Worm (Caenorhabditis elegans) whole organism, L3 larva: ENCODE data around the gene R06F6.12.
A peak's percentile ranks its signal among the peaks of the same experiment; 100 is the strongest.

Experiments used
- R02D3.7 ChIP-seq: fragments of 150-350 bp; optimal IDR thresholded peaks from 2 replicates; lab custom pipeline; 2014; ENCODE audit warnings: missing biosample characterization, missing genetic modification characterization
- ceh-82 ChIP-seq: fragments of 150-350 bp; optimal IDR thresholded peaks from 2 replicates; lab custom pipeline; 2014; ENCODE audit warnings: missing biosample characterization, missing genetic modification characterization
- egl-5 ChIP-seq: fragments of 150-350 bp; optimal IDR thresholded peaks from 2 replicates; lab custom pipeline; 2017; ENCODE audit warnings: missing biosample characterization, missing genetic modification reagents, missing genetic modification characterization, inconsistent platforms
- elt-1 ChIP-seq: fragments of 150-350 bp; optimal IDR thresholded peaks from 2 replicates; lab custom pipeline; 2014; ENCODE audit warnings: missing biosample characterization, missing genetic modification characterization
- elt-2 ChIP-seq: sonication (generic microtip); optimal IDR thresholded peaks from 2 replicates; lab custom pipeline; 2016; ENCODE audit warnings: missing genetic modification reagents, mild to moderate bottlenecking, missing genetic modification characterization, missing compliant biosample characterization
- fkh-10 ChIP-seq: sonication (generic microtip); optimal IDR thresholded peaks from 2 replicates; lab custom pipeline; 2017; ENCODE audit warnings: missing biosample characterization, missing genetic modification reagents, missing genetic modification characterization
- fkh-2 ChIP-seq: fragments of 150-350 bp; optimal IDR thresholded peaks from 2 replicates; lab custom pipeline; 2014; ENCODE audit warnings: missing biosample characterization, missing genetic modification reagents, missing genetic modification characterization
- fos-1 ChIP-seq: fragments of 150-350 bp; optimal IDR thresholded peaks from 2 replicates; lab custom pipeline; 2014; ENCODE audit warnings: missing biosample characterization, missing genetic modification characterization
- hmg-11 ChIP-seq: sonication (generic microtip); optimal IDR thresholded peaks from 2 replicates; lab custom pipeline; 2016; ENCODE audit warnings: missing genetic modification characterization, missing compliant biosample characterization
- lin-15B ChIP-seq: fragments of 150-350 bp; optimal IDR thresholded peaks from 2 replicates; lab custom pipeline; 2014; ENCODE audit warnings: missing biosample characterization, missing genetic modification characterization
- lin-39 ChIP-seq: fragments of 150-350 bp; optimal IDR thresholded peaks from 2 replicates; lab custom pipeline; 2018; ENCODE audit warnings: missing biosample characterization, missing genetic modification reagents, missing genetic modification characterization
- nfya-1 ChIP-seq: sonication (generic microtip); optimal IDR thresholded peaks from 2 replicates; lab custom pipeline; 2017; ENCODE audit warnings: missing genetic modification characterization, mild to moderate bottlenecking, missing compliant biosample characterization, antibody characterized with exemption, moderate library complexity; ENCODE audit not compliant: insufficient read depth
- nhr-11 ChIP-seq: fragments of 150-350 bp; optimal IDR thresholded peaks from 2 replicates; lab custom pipeline; 2014; ENCODE audit warnings: missing biosample characterization, missing genetic modification characterization
- nhr-12 ChIP-seq: fragments of 150-350 bp; optimal IDR thresholded peaks from 2 replicates; lab custom pipeline; 2014; ENCODE audit warnings: missing biosample characterization, missing genetic modification characterization
- nhr-23 ChIP-seq: fragments of 150-350 bp; optimal IDR thresholded peaks from 2 replicates; lab custom pipeline; 2014; ENCODE audit warnings: missing biosample characterization, missing genetic modification reagents, missing genetic modification characterization
- nhr-25 ChIP-seq: sonication (generic microtip); optimal IDR thresholded peaks from 2 replicates; lab custom pipeline; 2017; ENCODE audit warnings: missing biosample characterization, missing genetic modification characterization
- nhr-67 ChIP-seq: fragments of 150-350 bp; optimal IDR thresholded peaks from 2 replicates; lab custom pipeline; 2014; ENCODE audit warnings: missing biosample characterization, missing genetic modification characterization
- nhr-76 ChIP-seq: fragments of 150-350 bp; sonication (generic microtip); optimal IDR thresholded peaks from 5 replicates; lab custom pipeline; 2014; ENCODE audit warnings: missing biosample characterization, missing genetic modification characterization
- nhr-77 ChIP-seq: fragments of 150-350 bp; optimal IDR thresholded peaks from 2 replicates; lab custom pipeline; 2014; ENCODE audit warnings: missing biosample characterization, missing genetic modification characterization
- pha-4 ChIP-seq: fragments of 150-350 bp; optimal IDR thresholded peaks from 2 replicates; lab custom pipeline; 2014; ENCODE audit warnings: missing biosample characterization, missing genetic modification reagents, missing genetic modification characterization
- pqm-1 ChIP-seq: fragments of 150-350 bp; optimal IDR thresholded peaks from 2 replicates; lab custom pipeline; 2017; ENCODE audit warnings: missing biosample characterization, missing genetic modification characterization, inconsistent platforms
- sea-2 ChIP-seq: fragments of 150-350 bp; sonication (generic microtip); optimal IDR thresholded peaks from 4 replicates; lab custom pipeline; 2014; ENCODE audit warnings: missing biosample characterization, missing genetic modification reagents, missing genetic modification characterization
- snpc-4 ChIP-seq: fragments of 150-350 bp; optimal IDR thresholded peaks from 2 replicates; lab custom pipeline; 2014; ENCODE audit warnings: missing biosample characterization, missing genetic modification characterization
- zag-1 ChIP-seq: fragments of 150-350 bp; optimal IDR thresholded peaks from 2 replicates; lab custom pipeline; 2014; ENCODE audit warnings: missing biosample characterization, missing genetic modification characterization
- ztf-11 ChIP-seq: fragments of 150-350 bp; optimal IDR thresholded peaks from 2 replicates; lab custom pipeline; 2014; ENCODE audit warnings: missing biosample characterization, missing genetic modification characterization

Gene R06F6.12

ce11 chrII:10784780-10785463, 39.0 kb downstream of the R06F6.12 start, which contains the start of gene cdl-1:
Gene cdl-1, plus strand, starts transcription at chrII:10785452.
- TF ChIP-seq ztf-11 (tag; lab: Kevin White, UChicago) (no peak), lin-15B (peak; percentile 75), R02D3.7 (tag; lab: Kevin White, UChicago) (peak; percentile 23), lin-39 (tag; lab: Kevin White, UChicago) (peak; percentile 19), nfya-1 (tag; lab: Kevin White, UChicago) (peak; percentile 69), nhr-12 (tag; lab: Kevin White, UChicago) (no peak), snpc-4 (tag; lab: Kevin White, UChicago) (peak; percentile 80), pqm-1 (tag; lab: Kevin White, UChicago) (peak; percentile 12), nhr-25 (tag; lab: Kevin White, UChicago) (peak; percentile 67), nhr-23 (peak; percentile 73), elt-2 (peak; percentile 59), zag-1 (tag; lab: Kevin White, UChicago) (no peak), elt-1 (no peak), nhr-67 (tag; lab: Kevin White, UChicago) (no peak), egl-5 (tag; lab: Kevin White, UChicago) (peak; percentile 8), nhr-76 (no peak), fkh-10 (GFP tag; lab: Kevin White, UChicago) (no peak), hmg-11 (peak; percentile 39), pha-4 (tag; lab: Kevin White, UChicago) (peak; percentile 76), nhr-11 (tag; lab: Kevin White, UChicago) (no peak)

DNA sequence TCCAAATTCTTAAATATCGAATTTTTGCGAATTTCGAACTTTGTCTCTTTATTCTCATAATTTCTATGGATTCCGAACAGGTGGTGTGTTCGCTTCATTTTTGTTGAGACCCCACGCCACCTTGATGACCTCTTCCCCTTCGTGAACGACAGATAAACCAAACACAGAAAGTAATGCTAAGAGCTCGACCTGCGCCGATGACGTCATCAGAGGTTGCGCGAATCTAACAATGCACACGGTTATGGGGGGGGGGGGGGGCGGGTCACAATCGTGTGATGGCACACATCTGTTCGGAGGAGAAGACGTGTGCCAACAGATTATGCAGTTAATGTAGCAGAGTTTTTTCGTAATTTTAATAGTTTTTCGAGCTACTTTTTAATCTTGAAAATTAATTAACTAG, 39.6 kb downstream of the R06F6.12 start:
- no peak for TF ChIP-seq ceh-82 (tag; lab: Kevin White, UChicago)
- no peak for TF ChIP-seq sea-2 (GFP tag; lab: Kevin White, UChicago)
- TF ChIP-seq fkh-2 (tag; lab: Kevin White, UChicago) = no peak

DNA sequence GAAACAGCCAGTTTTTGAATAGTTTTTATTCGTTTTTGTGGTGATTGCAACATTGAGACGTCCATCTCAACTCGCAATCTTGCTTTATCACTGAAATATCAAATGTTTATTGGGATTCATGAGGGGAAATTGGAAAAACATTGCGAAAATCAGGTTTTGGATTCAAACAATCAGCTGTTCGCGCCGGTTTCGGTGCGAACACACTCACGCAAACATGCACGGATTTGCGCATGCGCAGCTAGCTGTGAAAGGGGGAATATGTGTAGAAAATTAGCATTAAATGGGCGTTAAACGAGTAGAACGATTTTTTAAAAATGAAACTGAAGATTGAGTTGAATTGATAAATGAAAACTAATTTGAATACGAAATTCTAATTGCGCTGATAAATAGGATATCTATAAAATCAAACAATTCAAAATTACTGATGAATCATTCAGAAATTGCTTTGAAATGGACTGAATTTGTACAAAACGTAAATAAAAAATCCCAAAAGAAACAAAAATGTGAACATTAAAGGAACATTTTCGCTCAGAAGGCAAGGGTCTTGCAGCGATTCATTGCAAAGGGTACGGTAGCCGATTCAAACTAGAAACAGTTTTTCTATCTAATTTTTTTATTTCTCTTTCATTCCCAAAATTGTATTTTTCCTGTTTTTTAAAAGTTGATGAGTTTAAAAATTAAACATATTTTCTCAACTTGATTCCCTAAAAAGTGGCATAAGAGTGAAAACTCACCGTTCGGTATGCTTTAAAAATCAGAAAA, 40.5 kb downstream of the R06F6.12 start, which contains the start of gene ect-2:
Gene ect-2, minus strand, starts transcription at position 762 of the 762 bp plus-strand sequence.
- TF ChIP-seq nhr-77 (tag; lab: Kevin White, UChicago) (no peak), lin-15B (peak; percentile 5), snpc-4 (tag; lab: Kevin White, UChicago) (no peak), nhr-25 (tag; lab: Kevin White, UChicago) (peak; percentile 37), nhr-67 (tag; lab: Kevin White, UChicago) (no peak), nfya-1 (tag; lab: Kevin White, UChicago) (peak; percentile 34)

DNA sequence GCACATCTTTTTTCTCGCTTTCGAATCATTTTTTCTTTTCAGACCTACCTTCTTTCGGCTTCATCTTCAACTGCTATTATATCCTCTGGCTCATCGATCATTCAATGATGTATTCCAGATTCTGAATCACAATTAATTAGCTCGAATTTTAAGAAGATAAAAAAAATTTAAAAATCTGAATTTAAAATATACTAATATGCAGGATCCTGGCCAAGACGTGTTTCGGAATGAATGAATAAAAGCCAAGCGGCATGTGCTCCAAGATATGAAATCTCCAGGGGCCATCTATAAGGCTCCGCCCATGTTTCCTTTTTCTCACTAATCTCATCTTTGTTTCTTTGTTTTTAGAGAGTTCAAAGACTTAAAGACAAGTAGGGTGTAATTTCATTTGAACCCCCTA, 45.9 kb downstream of the R06F6.12 start, which contains the start of gene mpz-1:
Gene mpz-1, minus strand, starts transcription at position 101 of the 400 bp plus-strand sequence.
- TF ChIP-seq nhr-67 (tag; lab: Kevin White, UChicago) (no peak), fos-1 (tag; lab: Kevin White, UChicago) (no peak)
